Worm (Caenorhabditis elegans) whole organism, L1 larva: ENCODE results near the gene sma-9.

Experiments
- C34B4.2 ChIP-seq: sonication (generic microtip); optimal IDR thresholded peaks from 2 replicates; lab custom pipeline; 2017; ENCODE audit warnings: mild to moderate bottlenecking, missing genetic modification characterization, missing compliant biosample characterization
- Y116A8C.19 ChIP-seq: sonication (generic microtip); optimal IDR thresholded peaks from 2 replicates; lab custom pipeline; 2016; ENCODE audit warnings: missing compliant biosample characterization, missing genetic modification characterization, borderline replicate concordance
- aha-1 ChIP-seq: fragments of 150-350 bp; optimal IDR thresholded peaks from 2 replicates; lab custom pipeline; 2014; ENCODE audit warnings: missing biosample characterization, missing genetic modification characterization
- aly-2 ChIP-seq: fragments of 150-350 bp; optimal IDR thresholded peaks from 2 replicates; lab custom pipeline; 2014; ENCODE audit warnings: missing biosample characterization, missing genetic modification characterization
- ama-1 ChIP-seq: fragments of 150-350 bp; optimal IDR thresholded peaks from 2 replicates; lab custom pipeline; 2014
- ceh-63 ChIP-seq: fragments of 200-800 bp; sonication (Bioruptor generic); optimal IDR thresholded peaks from 2 replicates; lab custom pipeline; 2018; ENCODE audit warnings: mild to moderate bottlenecking, missing genetic modification characterization, missing compliant biosample characterization
- ceh-82 ChIP-seq, 3 experiments: fragments of 150-350 bp in 1 of 3; sonication (generic microtip) in 2 of 3; optimal IDR thresholded peaks; 2 replicates each; lab custom pipeline; 2014 to 2017; ENCODE audit warnings: missing biosample characterization in 3 of 3, missing genetic modification characterization in 3 of 3
- ceh-88 ChIP-seq: fragments of 200-800 bp; sonication (Bioruptor generic); IDR thresholded peaks from 2 replicates; pipeline ENCODE4 v1.3.6; 2022; ENCODE audit warnings: missing genetic modification characterization, missing compliant biosample characterization
- ceh-90 ChIP-seq: sonication (generic microtip); optimal IDR thresholded peaks from 2 replicates; lab custom pipeline; 2016; ENCODE audit warnings: missing genetic modification characterization, missing compliant biosample characterization
- dpl-1 ChIP-seq, 3 experiments: fragments of 150-350 bp in 2 of 3; sonication (generic microtip) in 1 of 3; optimal IDR thresholded peaks; 2 replicates each; lab custom pipeline; 2014 to 2017; ENCODE audit warnings: missing biosample characterization in 3 of 3, missing genetic modification characterization in 3 of 3, missing genetic modification reagents in 3 of 3
- efl-1 ChIP-seq, 4 experiments: fragments of 150-350 bp; optimal IDR thresholded peaks in 3 of 4; peaks in 1 of 4; 1 replicate in 1 of 4; 2 replicates in 3 of 4; lab custom pipeline; 2014; ENCODE audit warnings: missing biosample characterization in 2 of 4, missing genetic modification characterization in 2 of 4, missing genetic modification reagents in 2 of 4
- efl-3 ChIP-seq: fragments of 200-800 bp; sonication (Bioruptor generic); optimal IDR thresholded peaks from 2 replicates; lab custom pipeline; 2018; ENCODE audit warnings: mild to moderate bottlenecking, missing genetic modification characterization, missing compliant biosample characterization
- egl-27 ChIP-seq, 2 experiments: fragments of 150-350 bp in 1 of 2; sonication (generic microtip); optimal IDR thresholded peaks; 3 replicates each; lab custom pipeline; 2017 to 2018; ENCODE audit warnings: missing biosample characterization in 2 of 2, missing genetic modification characterization in 2 of 2, missing genetic modification reagents in 2 of 2
- elt-2 ChIP-seq: sonication (generic microtip); optimal IDR thresholded peaks from 2 replicates; lab custom pipeline; 2016; ENCODE audit warnings: missing genetic modification characterization, mild to moderate bottlenecking, inconsistent platforms, missing compliant biosample characterization, missing genetic modification reagents
- elt-3 ChIP-seq, 6 experiments: fragments of 150-350 bp in 1 of 6; sonication (generic microtip); optimal IDR thresholded peaks; 2 replicates each; lab custom pipeline; 2017 to 2018; ENCODE audit warnings: missing biosample characterization in 6 of 6, missing genetic modification characterization in 6 of 6, inconsistent platforms in 1 of 6
- fkh-10 ChIP-seq: sonication (generic microtip); optimal IDR thresholded peaks from 2 replicates; lab custom pipeline; 2017; ENCODE audit warnings: missing biosample characterization, missing genetic modification reagents, missing genetic modification characterization
- jun-1 ChIP-seq: fragments of 150-350 bp; optimal IDR thresholded peaks from 2 replicates; lab custom pipeline; 2014; ENCODE audit warnings: missing biosample characterization, missing genetic modification reagents, missing genetic modification characterization
- lin-13 ChIP-seq: fragments of 150-350 bp; optimal IDR thresholded peaks from 2 replicates; lab custom pipeline; 2014; ENCODE audit warnings: missing biosample characterization, missing genetic modification reagents, missing genetic modification characterization
- lin-35 ChIP-seq, 2 experiments: fragments of 150-350 bp; optimal IDR thresholded peaks; 2 replicates each; lab custom pipeline; 2014; ENCODE audit warnings: missing biosample characterization in 2 of 2, missing genetic modification characterization in 2 of 2, missing genetic modification reagents in 2 of 2
- lin-39 ChIP-seq: fragments of 150-350 bp; optimal IDR thresholded peaks from 2 replicates; lab custom pipeline; 2014; ENCODE audit warnings: missing biosample characterization, missing genetic modification reagents, missing genetic modification characterization
- mab-9 ChIP-seq: fragments of 200-800 bp; sonication (Bioruptor generic); IDR thresholded peaks from 2 replicates; pipeline ENCODE4 v1.3.6; 2022; ENCODE audit warnings: missing genetic modification reagents, missing genetic modification characterization, missing compliant biosample characterization
- mep-1 ChIP-seq: fragments of 150-350 bp; optimal IDR thresholded peaks from 2 replicates; lab custom pipeline; 2014; ENCODE audit warnings: missing biosample characterization, missing genetic modification characterization
- nhr-20 ChIP-seq: sonication (generic microtip); optimal IDR thresholded peaks from 2 replicates; lab custom pipeline; 2016; ENCODE audit warnings: mild to moderate bottlenecking, missing genetic modification characterization, missing compliant biosample characterization
- nhr-71 ChIP-seq: sonication (generic microtip); optimal IDR thresholded peaks from 2 replicates; lab custom pipeline; 2016; ENCODE audit warnings: mild to moderate bottlenecking, missing genetic modification characterization, moderate library complexity, missing compliant biosample characterization
- nhr-77 ChIP-seq: fragments of 150-350 bp; optimal IDR thresholded peaks from 2 replicates; lab custom pipeline; 2014; ENCODE audit warnings: missing biosample characterization, missing genetic modification characterization
- nhr-90 ChIP-seq: sonication (generic microtip); optimal IDR thresholded peaks from 2 replicates; lab custom pipeline; 2016; ENCODE audit warnings: mild to moderate bottlenecking, missing genetic modification characterization, missing compliant biosample characterization; ENCODE audit not compliant: poor library complexity
- pag-3 ChIP-seq: sonication (generic microtip); optimal IDR thresholded peaks from 2 replicates; lab custom pipeline; 2017; ENCODE audit warnings: missing genetic modification characterization, mild to moderate bottlenecking, missing compliant biosample characterization, antibody characterized with exemption, borderline replicate concordance; ENCODE audit not compliant: insufficient read depth
- pax-3 ChIP-seq: fragments of 200-800 bp; sonication (Bioruptor generic); optimal IDR thresholded peaks from 2 replicates; lab custom pipeline; 2018; ENCODE audit warnings: mild to moderate bottlenecking, missing genetic modification characterization, moderate library complexity, missing compliant biosample characterization
- pqm-1 ChIP-seq: sonication (generic microtip); optimal IDR thresholded peaks from 3 replicates; lab custom pipeline; 2017; ENCODE audit warnings: missing biosample characterization, missing genetic modification characterization
- sox-4 ChIP-seq: sonication (generic microtip); optimal IDR thresholded peaks from 2 replicates; lab custom pipeline; 2016; ENCODE audit warnings: missing genetic modification characterization, missing compliant biosample characterization
- swsn-7 ChIP-seq: sonication (generic microtip); optimal IDR thresholded peaks from 2 replicates; lab custom pipeline; 2016; ENCODE audit warnings: missing genetic modification characterization, missing compliant biosample characterization
- tlp-1 ChIP-seq: fragments of 150-350 bp; optimal IDR thresholded peaks from 2 replicates; lab custom pipeline; 2014; ENCODE audit warnings: missing biosample characterization, missing genetic modification characterization
- unc-130 ChIP-seq: fragments of 150-350 bp; optimal IDR thresholded peaks from 2 replicates; lab custom pipeline; 2017; ENCODE audit warnings: missing biosample characterization, missing genetic modification characterization, inconsistent platforms
- unc-30 ChIP-seq: sonication (generic microtip); optimal IDR thresholded peaks from 2 replicates; lab custom pipeline; 2017; ENCODE audit warnings: missing biosample characterization, missing genetic modification characterization
- unc-98 ChIP-seq: fragments of 200-800 bp; sonication (Bioruptor generic); IDR thresholded peaks from 2 replicates; pipeline ENCODE4 v1.3.6; 2022; ENCODE audit warnings: missing genetic modification characterization, missing compliant biosample characterization
- vab-15 ChIP-seq: sonication (generic microtip); optimal IDR thresholded peaks from 2 replicates; lab custom pipeline; 2017; ENCODE audit warnings: missing genotype, mild to moderate bottlenecking, missing genetic modification characterization, missing compliant biosample characterization
- xbp-1 ChIP-seq: sonication (generic microtip); optimal IDR thresholded peaks from 2 replicates; lab custom pipeline; 2016; ENCODE audit warnings: missing genetic modification characterization, missing compliant biosample characterization
- zip-4 ChIP-seq: fragments of 200-800 bp; sonication (Bioruptor generic); optimal IDR thresholded peaks from 2 replicates; lab custom pipeline; 2018; ENCODE audit warnings: mild to moderate bottlenecking, missing genetic modification characterization, moderate library complexity, missing compliant biosample characterization
- ztf-4 ChIP-seq: fragments of 150-350 bp; optimal IDR thresholded peaks from 2 replicates; lab custom pipeline; 2014; ENCODE audit warnings: missing biosample characterization, missing genetic modification characterization

Gene sma-9

ce11 chrX:10746388-10746787 lies 22.7 kb upstream of the sma-9 start, which contains the start of gene R07A4.2:
TSS of gene R07A4.2 (minus strand) at chrX:10746488.
- no peak for TF ChIP-seq lin-13 (GFP tag; lab: Kevin White, UChicago)
- no peak for TF ChIP-seq pag-3 (tag; lab: Kevin White, UChicago)
- no peak for TF ChIP-seq Y116A8C.19
- no peak for TF ChIP-seq unc-30 (tag; lab: Kevin White, UChicago)
- no peak for TF ChIP-seq zip-4 (GFP tag; lab: Kevin White, UChicago)
- TF ChIP-seq jun-1: no peak
- TF ChIP-seq nhr-20: no peak
- no peak for TF ChIP-seq elt-3 (tag; optimal IDR thresholded peaks at IDR 0.05; lab: Kevin White, UChicago)
- no peak for TF ChIP-seq efl-1 (optimal IDR thresholded peaks at IDR 0.05; lab: Kevin White, UChicago)
- TF ChIP-seq efl-1 (GFP tag; optimal IDR thresholded peaks at IDR 0.05 in 1 of 2; lab: Kevin White, UChicago): no peak
- no peak for TF ChIP-seq pqm-1 (tag; lab: Kevin White, UChicago)
- no peak for TF ChIP-seq dpl-1 (GFP tag; optimal IDR thresholded peaks at IDR 0.05; lab: Kevin White, UChicago)
- TF ChIP-seq egl-27 (tag; optimal IDR thresholded peaks at IDR 0.05; lab: Kevin White, UChicago): no peak
- TF ChIP-seq ama-1 (lab: Kevin White, UChicago): no peak
- TF ChIP-seq pax-3 (tag; lab: Kevin White, UChicago): no peak

ce11 chrX:10748145-10748544 lies 20.9 kb upstream of the sma-9 start:
- TF ChIP-seq fkh-10: no peak
- TF ChIP-seq pqm-1 (tag; lab: Kevin White, UChicago): no peak
- TF ChIP-seq egl-27 (tag; optimal IDR thresholded peaks at IDR 0.05; lab: Kevin White, UChicago): no peak
- no peak for TF ChIP-seq ceh-82 (tag; optimal IDR thresholded peaks at IDR 0.05; lab: Kevin White, UChicago)
- no peak for TF ChIP-seq tlp-1 (tag; lab: Kevin White, UChicago)
- TF ChIP-seq elt-2 (tag; lab: Kevin White, UChicago): peak; percentile 42
- TF ChIP-seq vab-15 (tag; lab: Kevin White, UChicago): no peak
- TF ChIP-seq lin-35 (GFP tag; optimal IDR thresholded peaks at IDR 0.05; lab: Kevin White, UChicago): peak in 1 of 2 experiments; percentile 7
- no peak for TF ChIP-seq aly-2 (tag; lab: Kevin White, UChicago)
- no peak for TF ChIP-seq sox-4 (tag; lab: Kevin White, UChicago)
- no peak for TF ChIP-seq nhr-71 (tag; lab: Kevin White, UChicago)
- no peak for TF ChIP-seq jun-1

ce11 chrX:10753403-10753802 lies 15.7 kb upstream of the sma-9 start, which contains the start of gene R07A4.3:
TSS of gene R07A4.3 (plus strand) at chrX:10753703.
- TF ChIP-seq aly-2 (tag; lab: Kevin White, UChicago) (no peak), elt-3 (tag; optimal IDR thresholded peaks at IDR 0.05; lab: Kevin White, UChicago) (no peak), xbp-1 (tag; lab: Kevin White, UChicago) (no peak), mep-1 (no peak), ceh-88 (GFP tag; lab: Robert Waterston, UW) (no peak), ceh-90 (tag; lab: Kevin White, UChicago) (no peak), C34B4.2 (tag; lab: Kevin White, UChicago) (no peak), mab-9 (GFP tag; lab: Robert Waterston, UW) (no peak), unc-130 (tag; lab: Kevin White, UChicago) (no peak), unc-30 (tag; lab: Kevin White, UChicago) (no peak), ztf-4 (tag; lab: Kevin White, UChicago) (no peak), efl-3 (no peak), aha-1 (tag; lab: Kevin White, UChicago) (no peak), lin-35 (GFP tag; optimal IDR thresholded peaks at IDR 0.05; lab: Kevin White, UChicago) (no peak), nhr-90 (no peak), egl-27 (tag; optimal IDR thresholded peaks at IDR 0.05; lab: Kevin White, UChicago) (no peak), nhr-77 (no peak)

ce11 chrX:10754532-10754931 lies 14.6 kb upstream of the sma-9 start:
- TF ChIP-seq pqm-1 (tag; lab: Kevin White, UChicago) (no peak), aha-1 (tag; lab: Kevin White, UChicago) (no peak), swsn-7 (no peak), ceh-63 (no peak), unc-98 (no peak), C34B4.2 (tag; lab: Kevin White, UChicago) (no peak), lin-39 (tag; lab: Kevin White, UChicago) (no peak), lin-35 (GFP tag; optimal IDR thresholded peaks at IDR 0.05; lab: Kevin White, UChicago) (no peak), tlp-1 (tag; lab: Kevin White, UChicago) (no peak)
